Worm (Caenorhabditis elegans) whole organism, L2 larva: ENCODE measurements around the gene rimb-1.

Experiments
- R02D3.7 ChIP-seq: fragments of 150-350 bp; optimal IDR thresholded peaks from 2 replicates; lab custom pipeline; 2014; ENCODE audit warnings: missing biosample characterization, missing genetic modification characterization
- ZK546.5 ChIP-seq: sonication (generic microtip); optimal IDR thresholded peaks from 2 replicates; lab custom pipeline; 2017; ENCODE audit warnings: missing biosample characterization, missing genetic modification characterization
- ama-1 ChIP-seq: fragments of 150-350 bp; optimal IDR thresholded peaks from 2 replicates; lab custom pipeline; 2018; ENCODE audit warnings: inconsistent platforms
- egl-27 ChIP-seq: sonication (generic microtip); optimal IDR thresholded peaks from 3 replicates; lab custom pipeline; 2017; ENCODE audit warnings: missing biosample characterization, missing genetic modification reagents, missing genetic modification characterization
- elt-1 ChIP-seq: fragments of 150-350 bp; optimal IDR thresholded peaks from 2 replicates; lab custom pipeline; 2014; ENCODE audit warnings: missing biosample characterization, missing genetic modification characterization
- elt-3 ChIP-seq: sonication (generic microtip); optimal IDR thresholded peaks from 2 replicates; lab custom pipeline; 2017; ENCODE audit warnings: missing biosample characterization, missing genetic modification characterization
- fos-1 ChIP-seq: fragments of 150-350 bp; optimal IDR thresholded peaks from 2 replicates; lab custom pipeline; 2014; ENCODE audit warnings: missing biosample characterization, missing genetic modification characterization
- lin-13 ChIP-seq: fragments of 150-350 bp; optimal IDR thresholded peaks from 2 replicates; lab custom pipeline; 2014; ENCODE audit warnings: missing biosample characterization, missing genetic modification reagents, missing genetic modification characterization
- nhr-10 ChIP-seq: sonication (generic microtip); optimal IDR thresholded peaks from 2 replicates; lab custom pipeline; 2017; ENCODE audit warnings: missing biosample characterization, missing genetic modification characterization
- nhr-11 ChIP-seq: fragments of 150-350 bp; optimal IDR thresholded peaks from 2 replicates; lab custom pipeline; 2014; ENCODE audit warnings: missing biosample characterization, missing genetic modification characterization
- nhr-23 ChIP-seq: fragments of 150-350 bp; optimal IDR thresholded peaks from 2 replicates; lab custom pipeline; 2014; ENCODE audit warnings: missing biosample characterization, missing genetic modification reagents, missing genetic modification characterization
- nhr-77 ChIP-seq: fragments of 150-350 bp; optimal IDR thresholded peaks from 2 replicates; lab custom pipeline; 2014; ENCODE audit warnings: missing biosample characterization, missing genetic modification characterization
- skn-1 ChIP-seq: sonication (generic microtip); optimal IDR thresholded peaks from 2 replicates; lab custom pipeline; 2017; ENCODE audit warnings: missing biosample characterization, missing genetic modification characterization
- ztf-4 ChIP-seq: fragments of 150-350 bp; optimal IDR thresholded peaks from 2 replicates; lab custom pipeline; 2014; ENCODE audit warnings: missing biosample characterization, missing genetic modification characterization

- TF ChIP-seq ZK546.5 (tag; lab: Kevin White, UChicago) (no peak), fos-1 (tag; lab: Kevin White, UChicago) (no peak), nhr-23 (no peak), lin-13 (GFP tag; lab: Kevin White, UChicago) (no peak), nhr-10 (tag; lab: Kevin White, UChicago) (no peak), nhr-11 (tag; lab: Kevin White, UChicago) (no peak), egl-27 (tag; lab: Kevin White, UChicago) (no peak), R02D3.7 (no peak), skn-1 (tag; lab: Kevin White, UChicago) (no peak), ama-1 (no peak), ztf-4 (tag; lab: Kevin White, UChicago) (no peak), elt-3 (tag; lab: Kevin White, UChicago) (no peak), elt-1 (no peak), nhr-77 (tag; lab: Kevin White, UChicago) (no peak)
These were observed 839 bp downstream of the rimb-1 start for ce11 chrIII:1788972-1789371.
